Fruit fly (Drosophila melanogaster): ENCODE results near the gene eIF5B.
A peak's percentile ranks its signal among the peaks of the same experiment; 100 is the strongest.

The eIF5B gene

DNA sequence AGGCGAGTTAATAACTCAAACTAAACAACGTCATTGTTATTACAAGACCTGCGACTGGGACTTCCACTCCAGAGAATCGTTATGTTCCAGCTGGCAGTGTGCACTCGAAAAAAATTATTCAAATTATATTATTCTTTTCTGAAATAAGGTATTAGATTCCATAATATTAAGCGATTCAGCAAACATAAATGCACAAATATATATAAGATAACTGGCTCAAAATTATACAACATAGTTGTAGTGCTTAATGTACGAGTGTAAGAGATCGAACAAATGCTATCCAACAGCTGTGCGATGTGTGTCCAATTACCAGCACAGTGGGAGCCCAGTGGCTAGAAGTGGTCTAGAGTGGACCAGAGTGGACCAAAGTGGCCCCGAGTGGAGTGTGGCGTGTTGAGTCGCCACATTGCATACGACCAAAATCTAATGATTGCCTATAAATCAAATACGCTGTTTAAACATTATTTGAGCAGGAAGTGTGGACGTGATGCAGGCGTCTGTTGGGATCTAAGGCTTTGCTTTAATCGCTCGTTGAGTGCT is 16.5 kb downstream of the eIF5B start (continued):
- TF ChIP-seq lov (optimal IDR thresholded peaks at IDR 0.05), result no peak
- no peak for TF ChIP-seq lov (GFP tag; IDR thresholded peaks at IDR 0.05)
- TF ChIP-seq CG10543 (GFP tag; optimal IDR thresholded peaks at IDR 0.05), result no peak
- no peak for TF ChIP-seq CG4360 (GFP tag; IDR thresholded peaks at IDR 0.05)
- no peak for TF ChIP-seq CG10321 (GFP tag; IDR thresholded peaks at IDR 0.05)
- no peak for TF ChIP-seq CG17829 (tag; optimal IDR thresholded peaks at IDR 0.05)
- TF ChIP-seq gsb-n (tag; optimal IDR thresholded peaks at IDR 0.05), result peak; percentile 13
- no peak for TF ChIP-seq fu2 (GFP tag; optimal IDR thresholded peaks at IDR 0.05)
- TF ChIP-seq Usf (GFP tag; optimal IDR thresholded peaks at IDR 0.05), result no peak
- peak; percentile 32 to 35 for TF ChIP-seq bsh (GFP tag; optimal IDR thresholded peaks at IDR 0.05)
- TF ChIP-seq Pdp1 (GFP tag; optimal IDR thresholded peaks at IDR 0.05), result no peak
- no peak for TF ChIP-seq eyg (GFP tag; optimal IDR thresholded peaks at IDR 0.05)
- TF ChIP-seq sob (GFP tag; IDR thresholded peaks at IDR 0.05), result no peak
- TF ChIP-seq CG33213 (GFP tag; optimal IDR thresholded peaks at IDR 0.05), result no peak
- TF ChIP-seq gem (tag; optimal IDR thresholded peaks at IDR 0.05), result peak; percentile 20
- TF ChIP-seq MBD-R2 (GFP tag; IDR thresholded peaks at IDR 0.05), result no peak
- TF ChIP-seq CG18476 (GFP tag; optimal IDR thresholded peaks at IDR 0.05), result no peak
- no peak for TF ChIP-seq B-H1 (GFP tag; IDR thresholded peaks at IDR 0.05)
- no peak for TF ChIP-seq Doc2 (GFP tag; IDR thresholded peaks at IDR 0.05)
- no peak for TF ChIP-seq CG8765 (GFP tag; IDR thresholded peaks at IDR 0.05)
- no peak for TF ChIP-seq CG14965 (GFP tag; optimal IDR thresholded peaks at IDR 0.05; ENCODE audit: borderline replicate concordance)
- TF ChIP-seq CG10979 (tag; optimal IDR thresholded peaks at IDR 0.05), result peak; percentile 16
- no peak for TF ChIP-seq unpg (GFP tag; optimal IDR thresholded peaks at IDR 0.05)
- no peak for TF ChIP-seq CG8924 (tag; optimal IDR thresholded peaks at IDR 0.05)
- no peak for TF ChIP-seq CG10366 (GFP tag; IDR thresholded peaks at IDR 0.05)
- no peak for TF ChIP-seq D (optimal IDR thresholded peaks at IDR 0.05)
- no peak for TF ChIP-seq D (GFP tag; optimal IDR thresholded peaks at IDR 0.05)

DNA sequence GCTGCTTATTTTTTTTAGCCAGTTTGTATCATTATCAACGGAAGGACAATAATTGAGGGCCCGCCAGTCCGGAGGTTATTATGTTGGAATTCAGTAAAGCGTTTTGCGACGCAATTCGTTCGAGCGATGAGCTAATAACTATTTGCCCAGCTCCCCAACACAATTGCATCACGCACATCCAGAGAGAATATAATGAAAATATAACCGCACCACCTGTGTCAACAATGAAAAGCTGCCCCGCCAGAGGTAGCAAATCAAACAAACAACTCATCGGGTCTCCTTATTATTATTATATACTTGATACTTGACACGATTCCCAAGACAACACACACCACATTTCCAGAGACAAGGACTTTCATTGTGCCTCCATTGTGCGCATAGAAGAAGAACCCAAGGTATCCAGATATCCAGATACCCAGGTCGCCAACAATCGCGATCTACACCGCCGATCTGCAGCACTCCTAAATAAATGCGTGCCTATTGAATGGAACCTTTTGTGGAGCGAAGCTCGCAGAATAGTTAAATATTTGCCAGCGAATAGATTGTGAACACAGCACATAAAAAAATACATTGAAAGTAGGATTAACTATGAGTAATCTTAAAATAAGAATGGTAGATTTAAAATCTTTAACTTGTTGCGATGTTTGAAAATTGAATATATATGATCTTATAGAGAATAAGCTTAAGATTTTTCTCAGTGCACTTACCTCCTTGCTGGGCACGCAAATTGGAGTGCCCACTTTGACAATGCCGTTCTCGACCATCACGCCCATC is 17.8 kb downstream of the eIF5B start:
- peak; percentile 12 for TF ChIP-seq Med (GFP tag)
- peak in 1 of 2 experiments; percentile 3 for TF ChIP-seq bsh (GFP tag; optimal IDR thresholded peaks at IDR 0.05)
- peak; percentile 18 for TF ChIP-seq sens (GFP tag)
- TF ChIP-seq Nf-YC (tag; optimal IDR thresholded peaks at IDR 0.05), result no peak
- TF ChIP-seq CG32532 (GFP tag; IDR thresholded peaks at IDR 0.05), result no peak

DNA sequence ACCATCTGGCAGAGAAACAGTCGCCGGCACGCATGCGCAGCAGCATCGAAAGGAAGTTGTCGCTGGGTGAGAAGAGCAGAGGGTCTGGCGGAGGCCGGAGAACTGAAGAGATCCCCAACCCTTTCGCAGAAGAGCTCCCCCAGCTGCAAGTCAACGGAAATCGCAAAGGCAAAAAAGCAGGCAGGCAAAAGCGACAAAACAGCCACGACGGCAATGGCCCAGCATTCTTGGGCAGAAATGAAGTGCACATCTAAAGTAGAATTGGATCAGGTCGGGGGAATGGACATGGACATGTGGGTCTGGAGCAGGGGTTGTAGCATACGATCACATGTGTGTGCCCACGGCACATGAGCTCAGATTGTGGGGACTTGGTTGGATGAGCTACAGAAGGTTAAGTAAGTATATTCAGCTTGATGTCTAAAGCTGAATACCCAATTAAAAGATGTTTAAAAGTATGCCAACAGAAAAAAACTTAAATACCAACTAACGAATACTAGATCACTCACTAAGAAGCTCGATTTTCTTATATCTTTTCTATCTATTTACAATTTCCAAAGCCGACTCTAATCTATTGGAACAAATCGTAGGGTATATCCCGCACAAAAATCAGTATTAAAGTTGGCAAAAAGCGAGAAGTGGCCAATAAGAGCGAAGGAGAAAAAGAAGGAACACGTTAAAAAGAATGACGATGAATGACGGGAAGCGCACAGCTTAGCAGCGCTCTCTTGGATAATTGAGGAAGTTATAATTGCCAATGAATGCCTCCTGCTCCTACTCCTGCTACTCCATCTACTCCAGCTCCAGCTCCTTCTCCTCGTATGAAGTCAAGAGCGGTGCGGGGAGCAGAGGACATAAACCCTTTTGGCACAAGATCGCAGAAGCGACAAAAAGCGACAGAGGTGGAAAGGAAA is 18.8 kb downstream of the eIF5B start:
- TF ChIP-seq CG11456 (GFP tag; IDR thresholded peaks at IDR 0.05) (0 out of 3 replicates have a peak, but pooled peaks have one; percentile 19), lbe (GFP tag; optimal IDR thresholded peaks at IDR 0.05) (peak; percentile 18), CG11085 (GFP tag; IDR thresholded peaks at IDR 0.05) (0 out of 2 replicates have a peak, but pooled peaks have one; percentile 40), CG11695 (GFP tag; IDR thresholded peaks at IDR 0.05) (no peak), grau (tag; optimal IDR thresholded peaks at IDR 0.05) (no peak), Hr39 (optimal IDR thresholded peaks at IDR 0.05) (no peak), en (GFP tag; optimal IDR thresholded peaks at IDR 0.05) (no peak), CG1832 (GFP tag; optimal IDR thresholded peaks at IDR 0.05) (peak; percentile 2), pan (optimal IDR thresholded peaks at IDR 0.05) (no peak), pan (GFP tag; optimal IDR thresholded peaks at IDR 0.05 in 1 of 2, IDR thresholded peaks at IDR 0.05 in 1 of 2) (no peak), CG8290 (GFP tag; optimal IDR thresholded peaks at IDR 0.05) (no peak), CG8290 (tag; optimal IDR thresholded peaks at IDR 0.05) (no peak), bsh (GFP tag; optimal IDR thresholded peaks at IDR 0.05) (peak in 1 of 2 experiments; percentile 43), CG7786 (GFP tag; optimal IDR thresholded peaks at IDR 0.05) (no peak), HLH54F (GFP tag; optimal IDR thresholded peaks at IDR 0.05) (no peak), gro (GFP tag; optimal IDR thresholded peaks at IDR 0.05) (no peak), seq (GFP tag; IDR thresholded peaks at IDR 0.05) (no peak)
